Worm (Caenorhabditis elegans) whole organism, late embryonic: ENCODE data around the gene spch-1.
A peak's percentile ranks its signal among the peaks of the same experiment; 100 is the strongest.

Experiments used
- F13H6.1 ChIP-seq: sonication (generic microtip); optimal IDR thresholded peaks from 2 replicates; lab custom pipeline; 2016; ENCODE audit warnings: missing genetic modification characterization, missing compliant biosample characterization
- K02D7.2 ChIP-seq: sonication (generic microtip); optimal IDR thresholded peaks from 2 replicates; lab custom pipeline; 2017; ENCODE audit warnings: mild to moderate bottlenecking, missing genetic modification characterization, missing compliant biosample characterization
- ahr-1 ChIP-seq: sonication (generic microtip); optimal IDR thresholded peaks from 2 replicates; lab custom pipeline; 2016; ENCODE audit warnings: missing genetic modification characterization, missing compliant biosample characterization
- ceh-14 ChIP-seq: sonication (generic microtip); optimal IDR thresholded peaks from 2 replicates; lab custom pipeline; 2016; ENCODE audit warnings: missing genotype, missing genetic modification characterization, missing compliant biosample characterization
- ceh-19 ChIP-seq: fragments of 200-800 bp; sonication (Bioruptor generic); optimal IDR thresholded peaks from 2 replicates; lab custom pipeline; 2018; ENCODE audit warnings: mild to moderate bottlenecking, missing genetic modification characterization, missing compliant biosample characterization
- ceh-30 ChIP-seq: fragments of 150-350 bp; optimal IDR thresholded peaks from 2 replicates; lab custom pipeline; 2014; ENCODE audit warnings: missing biosample characterization, missing genetic modification characterization
- ceh-48 ChIP-seq: sonication (generic microtip); optimal IDR thresholded peaks from 2 replicates; lab custom pipeline; 2016; ENCODE audit warnings: missing genetic modification characterization, inconsistent platforms, missing compliant biosample characterization
- ceh-6 ChIP-seq: fragments of 200-800 bp; sonication (Bioruptor generic); optimal IDR thresholded peaks from 2 replicates; lab custom pipeline; 2018; ENCODE audit warnings: mild to moderate bottlenecking, missing genetic modification characterization, missing compliant biosample characterization
- elt-4 ChIP-seq: sonication (generic microtip); optimal IDR thresholded peaks from 2 replicates; lab custom pipeline; 2016; ENCODE audit warnings: missing genetic modification characterization, missing compliant biosample characterization
- ets-4 ChIP-seq: sonication (generic microtip); optimal IDR thresholded peaks from 2 replicates; lab custom pipeline; 2016; ENCODE audit warnings: missing genetic modification characterization, missing compliant biosample characterization
- eyg-1 ChIP-seq: sonication (generic microtip); optimal IDR thresholded peaks from 2 replicates; lab custom pipeline; 2016; ENCODE audit warnings: missing genotype, missing genetic modification characterization, missing compliant biosample characterization
- fax-1 ChIP-seq: sonication (generic microtip); optimal IDR thresholded peaks from 2 replicates; lab custom pipeline; 2016; ENCODE audit warnings: missing genotype, missing genetic modification characterization, missing compliant biosample characterization
- fkh-10 ChIP-seq: fragments of 150-350 bp; optimal IDR thresholded peaks from 2 replicates; lab custom pipeline; 2014; ENCODE audit warnings: missing biosample characterization, missing genetic modification reagents, missing genetic modification characterization
- mec-3 ChIP-seq: sonication (generic microtip); optimal IDR thresholded peaks from 2 replicates; lab custom pipeline; 2016; ENCODE audit warnings: borderline replicate concordance, missing genetic modification characterization, missing compliant biosample characterization
- pat-9 ChIP-seq: fragments of 200-800 bp; sonication (Bioruptor generic); optimal IDR thresholded peaks from 2 replicates; lab custom pipeline; 2018; ENCODE audit warnings: mild to moderate bottlenecking, missing genetic modification characterization, moderate library complexity, missing compliant biosample characterization
- sox-4 ChIP-seq: sonication (generic microtip); optimal IDR thresholded peaks from 2 replicates; lab custom pipeline; 2017; ENCODE audit warnings: mild to moderate bottlenecking, missing genetic modification characterization, inconsistent platforms, missing compliant biosample characterization
- tbx-2 ChIP-seq: sonication (generic microtip); optimal IDR thresholded peaks from 2 replicates; lab custom pipeline; 2016; ENCODE audit warnings: missing genetic modification characterization, missing compliant biosample characterization
- tbx-7 ChIP-seq: sonication (generic microtip); optimal IDR thresholded peaks from 2 replicates; lab custom pipeline; 2016; ENCODE audit warnings: missing genotype, missing genetic modification characterization, missing compliant biosample characterization
- ttx-3 ChIP-seq: sonication (generic microtip); optimal IDR thresholded peaks from 2 replicates; lab custom pipeline; 2016; ENCODE audit warnings: missing genetic modification reagents, missing genetic modification characterization, missing compliant biosample characterization
- unc-3 ChIP-seq, 2 experiments: fragments of 200-800 bp in 1 of 2; sonication (Bioruptor generic) in 1 of 2; sonication (generic microtip) in 1 of 2; conservative IDR thresholded peaks in 1 of 2; optimal IDR thresholded peaks in 1 of 2; 2 replicates each; pipeline versions ENCODE4 v1.3.6 to Lab custom; 2016 to 2022; ENCODE audit warnings: missing compliant biosample characterization in 2 of 2, missing genetic modification characterization in 2 of 2, missing genetic modification reagents in 1 of 2
- unc-42 ChIP-seq: sonication (generic microtip); optimal IDR thresholded peaks from 2 replicates; lab custom pipeline; 2016; ENCODE audit warnings: missing genotype, missing genetic modification characterization, missing compliant biosample characterization
- zip-5 ChIP-seq: sonication (generic microtip); optimal IDR thresholded peaks from 2 replicates; lab custom pipeline; 2016; ENCODE audit warnings: missing genetic modification characterization, missing compliant biosample characterization

Gene spch-1

ce11 chrIV:10062728-10063127 is 48.6 kb downstream of the spch-1 start, which contains the start of gene ipla-7:
Gene ipla-7, minus strand, starts transcription at chrIV:10062849.
- TF ChIP-seq pat-9 (no peak), K02D7.2 (no peak), ceh-19 (GFP tag; lab: Kevin White, UChicago) (no peak), ttx-3 (tag; lab: Kevin White, UChicago) (no peak), zip-5 (tag; lab: Kevin White, UChicago) (no peak), tbx-7 (no peak), elt-4 (tag; lab: Kevin White, UChicago) (no peak), ceh-6 (GFP tag; lab: Kevin White, UChicago) (no peak), fkh-10 (no peak), eyg-1 (no peak), fax-1 (tag; lab: Kevin White, UChicago) (peak; percentile 9), unc-3 (GFP tag; conservative IDR thresholded peaks at IDR 0.05; lab: Robert Waterston, UW) (no peak), unc-3 (tag; optimal IDR thresholded peaks at IDR 0.05; lab: Kevin White, UChicago) (no peak), mec-3 (tag; lab: Kevin White, UChicago) (no peak), tbx-2 (tag; lab: Kevin White, UChicago) (no peak), ceh-48 (peak; percentile 54), F13H6.1 (tag; lab: Kevin White, UChicago) (no peak), ceh-30 (tag; lab: Kevin White, UChicago) (no peak), ahr-1 (tag; lab: Kevin White, UChicago) (no peak), sox-4 (no peak), ets-4 (tag; lab: Kevin White, UChicago) (no peak), ceh-14 (tag; lab: Kevin White, UChicago) (no peak), unc-42 (tag; lab: Kevin White, UChicago) (peak; percentile 37)
